Worm (Caenorhabditis elegans) whole organism, mixed stage, embryonic: ENCODE data around the gene famh-136.
A peak's percentile ranks its signal among the peaks of the same experiment; 100 is the strongest.

ENCODE experiments used
- M03D4.4 ChIP-seq: sonication (generic microtip); optimal IDR thresholded peaks from 2 replicates; lab custom pipeline; 2017; ENCODE audit warnings: mild to moderate bottlenecking, missing genetic modification characterization, missing compliant biosample characterization
- bed-3 ChIP-seq: fragments of 200-800 bp; sonication (Bioruptor generic); optimal IDR thresholded peaks from 3 replicates; lab custom pipeline; 2018; ENCODE audit warnings: mild to moderate bottlenecking, missing genetic modification characterization, moderate library complexity, missing compliant biosample characterization
- blmp-1 ChIP-seq: fragments of 150-350 bp; optimal IDR thresholded peaks from 2 replicates; lab custom pipeline; 2014; ENCODE audit warnings: missing biosample characterization, missing genetic modification characterization
- ceh-43 ChIP-seq: fragments of 200-800 bp; sonication (Bioruptor generic); optimal IDR thresholded peaks from 2 replicates; lab custom pipeline; 2018; ENCODE audit warnings: mild to moderate bottlenecking, missing genetic modification characterization, moderate library complexity, missing compliant biosample characterization
- ceh-83 ChIP-seq: fragments of 200-800 bp; sonication (Bioruptor generic); optimal IDR thresholded peaks from 2 replicates; lab custom pipeline; 2018; ENCODE audit warnings: mild to moderate bottlenecking, missing genetic modification characterization, missing compliant biosample characterization
- ces-1 ChIP-seq: fragments of 150-350 bp; optimal IDR thresholded peaks from 2 replicates; lab custom pipeline; 2014; ENCODE audit warnings: missing biosample characterization, missing genetic modification reagents, missing genetic modification characterization
- cnd-1 ChIP-seq: fragments of 200-800 bp; sonication (Bioruptor generic); optimal IDR thresholded peaks from 2 replicates; lab custom pipeline; 2018; ENCODE audit warnings: mild to moderate bottlenecking, missing genetic modification characterization, missing compliant biosample characterization
- drap-1 ChIP-seq: fragments of 200-800 bp; sonication (Bioruptor generic); optimal IDR thresholded peaks from 3 replicates; lab custom pipeline; 2018; ENCODE audit warnings: mild to moderate bottlenecking, missing genetic modification characterization, missing compliant biosample characterization
- elt-1 ChIP-seq: sonication (generic microtip); optimal IDR thresholded peaks from 2 replicates; lab custom pipeline; 2017; ENCODE audit warnings: missing genetic modification characterization, mild to moderate bottlenecking, missing compliant biosample characterization, antibody characterized with exemption, moderate library complexity, borderline replicate concordance; ENCODE audit not compliant: insufficient read depth
- elt-3 ChIP-seq: fragments of 150-350 bp; optimal IDR thresholded peaks from 2 replicates; lab custom pipeline; 2014; ENCODE audit warnings: missing biosample characterization, missing genetic modification characterization
- flh-1 ChIP-seq: fragments of 200-800 bp; sonication (Bioruptor generic); optimal IDR thresholded peaks from 2 replicates; lab custom pipeline; 2018; ENCODE audit warnings: mild to moderate bottlenecking, missing genetic modification characterization, moderate library complexity, missing compliant biosample characterization
- ham-2 ChIP-seq: fragments of 200-800 bp; sonication (Bioruptor generic); optimal IDR thresholded peaks from 2 replicates; lab custom pipeline; 2018; ENCODE audit warnings: mild to moderate bottlenecking, missing genetic modification characterization, missing compliant biosample characterization
- hlh-1 ChIP-seq: fragments of 150-350 bp; optimal IDR thresholded peaks from 2 replicates; lab custom pipeline; 2014; ENCODE audit warnings: missing biosample characterization, missing genetic modification reagents, missing genetic modification characterization
- lin-13 ChIP-seq: fragments of 150-350 bp; optimal IDR thresholded peaks from 2 replicates; lab custom pipeline; 2014; ENCODE audit warnings: missing biosample characterization, missing genetic modification characterization
- lin-32 ChIP-seq: fragments of 200-800 bp; sonication (Bioruptor generic); optimal IDR thresholded peaks from 2 replicates; lab custom pipeline; 2018; ENCODE audit warnings: mild to moderate bottlenecking, missing genetic modification characterization, missing compliant biosample characterization
- lsy-2 ChIP-seq: fragments of 150-350 bp; optimal IDR thresholded peaks from 2 replicates; lab custom pipeline; 2014; ENCODE audit warnings: missing biosample characterization, missing genetic modification characterization
- mab-5 ChIP-seq: fragments of 150-350 bp; optimal IDR thresholded peaks from 2 replicates; lab custom pipeline; 2014; ENCODE audit warnings: missing biosample characterization, missing genetic modification characterization
- mep-1 ChIP-seq: fragments of 150-350 bp; optimal IDR thresholded peaks from 2 replicates; lab custom pipeline; 2017; ENCODE audit warnings: missing biosample characterization, missing genetic modification reagents, missing genetic modification characterization, inconsistent platforms
- mls-2 ChIP-seq: sonication (generic microtip); optimal IDR thresholded peaks from 2 replicates; lab custom pipeline; 2016; ENCODE audit warnings: mild to moderate bottlenecking, missing genetic modification characterization, moderate library complexity, missing compliant biosample characterization
- nhr-12 ChIP-seq: fragments of 150-350 bp; optimal IDR thresholded peaks from 2 replicates; lab custom pipeline; 2014; ENCODE audit warnings: missing biosample characterization, missing genetic modification characterization
- nhr-2 ChIP-seq: fragments of 150-350 bp; optimal IDR thresholded peaks from 2 replicates; lab custom pipeline; 2014; ENCODE audit warnings: missing biosample characterization, missing genetic modification characterization
- nhr-237 ChIP-seq: fragments of 150-350 bp; optimal IDR thresholded peaks from 2 replicates; lab custom pipeline; 2014; ENCODE audit warnings: missing biosample characterization, missing genetic modification characterization
- nhr-28 ChIP-seq: fragments of 150-350 bp; optimal IDR thresholded peaks from 2 replicates; lab custom pipeline; 2014; ENCODE audit warnings: missing biosample characterization, missing genetic modification characterization
- nhr-76 ChIP-seq: sonication (generic microtip); optimal IDR thresholded peaks from 2 replicates; lab custom pipeline; 2017; ENCODE audit warnings: missing biosample characterization, missing genetic modification characterization
- pha-4 ChIP-seq: fragments of 150-350 bp; optimal IDR thresholded peaks from 2 replicates; lab custom pipeline; 2018; ENCODE audit warnings: missing biosample characterization, missing genetic modification reagents, missing genetic modification characterization
- sem-2 ChIP-seq: fragments of 200-800 bp; sonication (Bioruptor generic); optimal IDR thresholded peaks from 2 replicates; lab custom pipeline; 2018; ENCODE audit warnings: mild to moderate bottlenecking, missing genetic modification characterization, missing compliant biosample characterization
- snpc-4 ChIP-seq: fragments of 150-350 bp; optimal IDR thresholded peaks from 2 replicates; lab custom pipeline; 2014; ENCODE audit warnings: missing biosample characterization, missing genetic modification characterization
- sptf-1 ChIP-seq: sonication (generic microtip); optimal IDR thresholded peaks from 2 replicates; lab custom pipeline; 2017; ENCODE audit warnings: mild to moderate bottlenecking, missing genetic modification characterization, moderate library complexity, missing compliant biosample characterization
- tbx-8 ChIP-seq: fragments of 200-800 bp; sonication (Bioruptor generic); optimal IDR thresholded peaks from 2 replicates; lab custom pipeline; 2018; ENCODE audit warnings: mild to moderate bottlenecking, missing genetic modification characterization, moderate library complexity, missing compliant biosample characterization
- unc-120 ChIP-seq: sonication (generic microtip); optimal IDR thresholded peaks from 2 replicates; lab custom pipeline; 2017; ENCODE audit warnings: missing genetic modification characterization, missing compliant biosample characterization; ENCODE audit not compliant: poor library complexity, severe bottlenecking
- unc-39 ChIP-seq: fragments of 150-350 bp; optimal IDR thresholded peaks from 2 replicates; lab custom pipeline; 2014; ENCODE audit warnings: missing biosample characterization, missing genetic modification characterization
- unc-62 ChIP-seq: fragments of 150-350 bp; optimal IDR thresholded peaks from 2 replicates; lab custom pipeline; 2014; ENCODE audit warnings: missing biosample characterization, missing genetic modification reagents, missing genetic modification characterization
- zip-8 ChIP-seq: fragments of 150-350 bp; optimal IDR thresholded peaks from 2 replicates; lab custom pipeline; 2014; ENCODE audit warnings: missing biosample characterization, missing genetic modification characterization
- ztf-11 ChIP-seq: fragments of 150-350 bp; optimal IDR thresholded peaks from 2 replicates; lab custom pipeline; 2014; ENCODE audit warnings: missing biosample characterization, missing genetic modification characterization

Gene famh-136

DNA sequence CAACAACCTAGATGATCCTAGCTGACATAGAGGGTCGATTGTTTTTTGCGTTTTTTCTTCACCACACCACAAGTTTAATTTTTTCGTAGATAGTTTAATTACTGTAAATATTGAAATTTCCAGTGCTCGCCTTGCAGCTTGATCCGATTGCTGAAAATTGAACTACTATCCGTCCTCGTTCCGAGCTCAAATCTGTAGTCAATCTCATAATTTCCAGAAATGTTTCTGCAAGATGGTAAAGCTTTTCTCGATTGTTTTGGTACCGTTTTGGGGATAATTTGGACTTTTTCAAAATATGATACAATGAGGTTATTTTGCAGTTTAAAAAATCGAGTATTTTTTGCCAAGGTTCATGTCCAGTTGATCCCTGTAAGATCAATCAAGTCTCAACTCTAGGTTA lies 21.5 kb upstream of the famh-136 start:
- TF ChIP-seq zip-8 (tag; lab: Kevin White, UChicago) (no peak), ztf-11 (no peak), mls-2 (tag; lab: Kevin White, UChicago) (no peak), mep-1 (tag; lab: Kevin White, UChicago) (no peak), ceh-83 (GFP tag; lab: Kevin White, UChicago) (no peak), unc-62 (GFP tag; lab: Kevin White, UChicago) (no peak), unc-120 (no peak), sem-2 (GFP tag; lab: Kevin White, UChicago) (no peak), lin-32 (GFP tag; lab: Kevin White, UChicago) (no peak), lin-13 (tag; lab: Kevin White, UChicago) (no peak), nhr-76 (tag; lab: Kevin White, UChicago) (no peak), mab-5 (no peak), nhr-28 (tag; lab: Kevin White, UChicago) (no peak)

- TF ChIP-seq hlh-1 (tag; lab: Kevin White, UChicago) (peak; percentile 79), mls-2 (tag; lab: Kevin White, UChicago) (no peak)
Observed at ce11 chrIII:8866983-8867842, 20.3 kb upstream of the famh-136 start.

ce11 chrIII:8867922-8868655 lies 19.5 kb upstream of the famh-136 start:
- TF ChIP-seq unc-39 (tag; lab: Kevin White, UChicago) (no peak), elt-3 (no peak), lin-32 (GFP tag; lab: Kevin White, UChicago) (no peak), flh-1 (GFP tag; lab: Kevin White, UChicago) (no peak), ces-1 (no peak), zip-8 (tag; lab: Kevin White, UChicago) (no peak), snpc-4 (no peak), nhr-237 (tag; lab: Kevin White, UChicago) (no peak), sptf-1 (tag; lab: Kevin White, UChicago) (no peak), blmp-1 (no peak), nhr-76 (tag; lab: Kevin White, UChicago) (no peak), tbx-8 (GFP tag; lab: Kevin White, UChicago) (no peak)

DNA sequence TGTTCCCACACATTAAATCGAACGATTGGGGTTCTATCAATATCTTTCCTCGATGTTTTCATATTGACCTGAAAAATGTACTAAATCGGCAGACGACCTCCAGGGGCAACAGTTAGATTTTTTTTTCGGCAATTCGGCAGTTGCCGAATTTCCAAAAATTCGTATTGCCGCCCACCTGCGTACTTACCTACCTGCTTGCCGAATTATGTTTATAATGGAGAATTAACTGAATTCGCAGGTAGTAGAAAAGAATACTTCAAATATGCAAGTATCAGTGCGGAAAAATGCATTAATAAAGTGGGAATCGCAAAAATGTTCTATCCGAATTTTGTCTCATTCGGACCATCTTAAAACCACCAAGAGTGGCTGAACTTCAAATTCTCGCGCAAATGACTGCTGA lies 17.9 kb upstream of the famh-136 start:
- TF ChIP-seq sem-2 (GFP tag; lab: Kevin White, UChicago): no peak
- no peak for TF ChIP-seq nhr-237 (tag; lab: Kevin White, UChicago)
- TF ChIP-seq mls-2 (tag; lab: Kevin White, UChicago): no peak
- TF ChIP-seq ceh-83 (GFP tag; lab: Kevin White, UChicago): no peak
- no peak for TF ChIP-seq ces-1
- TF ChIP-seq ztf-11: no peak
- TF ChIP-seq elt-3: no peak
- TF ChIP-seq nhr-76 (tag; lab: Kevin White, UChicago): no peak
- no peak for TF ChIP-seq snpc-4
- TF ChIP-seq hlh-1 (tag; lab: Kevin White, UChicago): no peak
- TF ChIP-seq pha-4 (tag; lab: Kevin White, UChicago): no peak
- no peak for TF ChIP-seq blmp-1
- no peak for TF ChIP-seq M03D4.4 (tag; lab: Kevin White, UChicago)
- TF ChIP-seq ceh-43 (GFP tag; lab: Kevin White, UChicago): no peak
- no peak for TF ChIP-seq unc-120
- no peak for TF ChIP-seq cnd-1 (tag; lab: Kevin White, UChicago)
- TF ChIP-seq mep-1 (tag; lab: Kevin White, UChicago): no peak
- no peak for TF ChIP-seq tbx-8 (GFP tag; lab: Kevin White, UChicago)
- TF ChIP-seq lin-32 (GFP tag; lab: Kevin White, UChicago): no peak

DNA sequence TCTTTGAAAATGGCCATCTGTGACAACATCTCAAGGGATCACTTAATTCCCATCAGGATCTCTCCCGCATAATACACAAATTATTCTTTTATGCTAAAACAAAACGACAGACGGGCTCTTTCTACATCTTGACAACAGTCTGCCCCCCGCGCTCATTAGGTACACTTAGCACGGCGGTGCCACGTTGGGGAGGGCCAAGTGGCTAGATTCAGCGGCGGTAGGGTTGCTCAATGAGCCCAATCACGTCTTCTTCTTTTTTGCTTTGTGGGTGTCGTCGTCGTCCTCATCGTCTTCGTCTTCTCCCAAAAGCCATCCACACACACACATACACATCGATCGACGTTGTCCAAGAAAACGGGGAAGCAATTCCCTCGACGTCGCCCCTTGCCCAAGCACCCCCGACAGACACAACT lies 14.5 kb upstream of the famh-136 start:
- TF ChIP-seq lsy-2 (tag; lab: Kevin White, UChicago) (no peak), bed-3 (GFP tag; lab: Kevin White, UChicago) (no peak), snpc-4 (no peak), drap-1 (GFP tag; lab: Kevin White, UChicago) (no peak), mep-1 (tag; lab: Kevin White, UChicago) (no peak), elt-1 (tag; lab: Kevin White, UChicago) (no peak), nhr-76 (tag; lab: Kevin White, UChicago) (no peak), zip-8 (tag; lab: Kevin White, UChicago) (no peak), cnd-1 (tag; lab: Kevin White, UChicago) (peak; percentile 85), mls-2 (tag; lab: Kevin White, UChicago) (peak; percentile 68), tbx-8 (GFP tag; lab: Kevin White, UChicago) (no peak), unc-39 (tag; lab: Kevin White, UChicago) (no peak), flh-1 (GFP tag; lab: Kevin White, UChicago) (no peak), mab-5 (no peak), lin-13 (tag; lab: Kevin White, UChicago) (peak; percentile 26), nhr-2 (no peak), unc-62 (GFP tag; lab: Kevin White, UChicago) (peak; percentile 14), nhr-12 (no peak), ces-1 (peak; percentile 87), ham-2 (GFP tag; lab: Kevin White, UChicago) (peak; percentile 55), pha-4 (tag; lab: Kevin White, UChicago) (no peak), M03D4.4 (tag; lab: Kevin White, UChicago) (no peak), sptf-1 (tag; lab: Kevin White, UChicago) (no peak), hlh-1 (tag; lab: Kevin White, UChicago) (no peak), blmp-1 (no peak)
